Worm (Caenorhabditis elegans) whole organism, L2 larva: ENCODE results near the gene F43B10.1.

Experiments
- ama-1 ChIP-seq: fragments of 150-350 bp; optimal IDR thresholded peaks from 2 replicates; lab custom pipeline; 2018; ENCODE audit warnings: inconsistent platforms
- lin-13 ChIP-seq: fragments of 150-350 bp; optimal IDR thresholded peaks from 2 replicates; lab custom pipeline; 2014; ENCODE audit warnings: missing biosample characterization, missing genetic modification reagents, missing genetic modification characterization
- mab-5 ChIP-seq: fragments of 150-350 bp; optimal IDR thresholded peaks from 2 replicates; lab custom pipeline; 2014; ENCODE audit warnings: missing biosample characterization, missing genetic modification characterization
- mdl-1 ChIP-seq, 2 experiments: fragments of 150-350 bp in 1 of 2; sonication (generic microtip) in 1 of 2; optimal IDR thresholded peaks; 2 replicates each; lab custom pipeline; 2017; ENCODE audit warnings: missing biosample characterization in 2 of 2, missing genetic modification characterization in 2 of 2
- nhr-12 ChIP-seq: fragments of 150-350 bp; optimal IDR thresholded peaks from 2 replicates; lab custom pipeline; 2014; ENCODE audit warnings: missing biosample characterization, missing genetic modification characterization
- nhr-6 ChIP-seq: fragments of 150-350 bp; optimal IDR thresholded peaks from 2 replicates; lab custom pipeline; 2014; ENCODE audit warnings: missing biosample characterization, missing genetic modification characterization
- nhr-77 ChIP-seq: fragments of 150-350 bp; optimal IDR thresholded peaks from 2 replicates; lab custom pipeline; 2014; ENCODE audit warnings: missing biosample characterization, missing genetic modification characterization
- zag-1 ChIP-seq: fragments of 150-350 bp; optimal IDR thresholded peaks from 2 replicates; lab custom pipeline; 2014; ENCODE audit warnings: missing biosample characterization, missing genetic modification characterization
- ztf-4 ChIP-seq: fragments of 150-350 bp; optimal IDR thresholded peaks from 2 replicates; lab custom pipeline; 2014; ENCODE audit warnings: missing biosample characterization, missing genetic modification characterization

DNA sequence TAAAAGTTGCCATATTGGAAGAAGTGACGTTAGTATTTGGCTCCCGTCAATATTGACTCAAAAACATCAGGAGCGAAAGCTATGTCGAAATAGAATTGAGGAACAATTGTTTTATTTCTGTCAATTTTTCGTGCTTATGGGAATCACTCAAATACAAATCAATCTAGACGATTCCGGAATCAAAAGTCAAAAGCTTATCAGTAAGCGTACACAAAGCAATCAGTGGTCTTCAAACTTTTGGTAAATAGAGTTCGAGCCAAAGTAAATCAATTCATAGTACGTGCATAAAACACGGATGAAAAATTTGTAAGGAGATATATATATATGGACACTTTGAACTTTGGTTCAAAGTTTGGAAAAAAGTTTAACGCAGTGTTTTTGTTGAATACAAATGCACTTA lies 15.5 kb upstream of the F43B10.1 start:
- TF ChIP-seq lin-13 (GFP tag; lab: Kevin White, UChicago) (no peak), mab-5 (tag; lab: Kevin White, UChicago) (no peak), nhr-77 (tag; lab: Kevin White, UChicago) (no peak), mdl-1 (tag; optimal IDR thresholded peaks at IDR 0.05; lab: Kevin White, UChicago) (no peak), zag-1 (tag; lab: Kevin White, UChicago) (no peak), ztf-4 (no peak), ama-1 (lab: Kevin White, UChicago) (no peak), nhr-6 (tag; lab: Kevin White, UChicago) (no peak), nhr-12 (tag; lab: Kevin White, UChicago) (no peak)
